Fruit fly (Drosophila melanogaster) whole organism, embryonic: ENCODE data around the gene CSN6.

Source experiments
- B-H1 ChIP-seq: fragments of 200-800 bp; sonication (Bioruptor generic); IDR thresholded peaks from 3 replicates; pipeline ENCODE4 v1.3.6; 2022; ENCODE audit warnings: missing biosample characterization, missing genetic modification characterization
- Bteb2 ChIP-seq: fragments of 200-800 bp; sonication (Bioruptor generic); optimal IDR thresholded peaks from 2 replicates; lab custom pipeline; 2016; ENCODE audit warnings: missing biosample characterization, missing genetic modification characterization
- CG10267 ChIP-seq: fragments of 200-800 bp; sonication (Bioruptor generic); optimal IDR thresholded peaks from 2 replicates; lab custom pipeline; 2018; ENCODE audit warnings: missing biosample characterization, mild to moderate bottlenecking, missing genetic modification characterization, moderate library complexity
- CG11398 ChIP-seq: fragments of 200-800 bp; sonication (Bioruptor generic); optimal IDR thresholded peaks from 2 replicates; lab custom pipeline; 2016; ENCODE audit warnings: missing biosample characterization, missing genetic modification characterization
- CG12299 ChIP-seq: fragments of 200-800 bp; sonication (Bioruptor generic); optimal IDR thresholded peaks from 2 replicates; lab custom pipeline; 2018; ENCODE audit warnings: missing biosample characterization, mild to moderate bottlenecking, missing genetic modification characterization
- CG1233 ChIP-seq: fragments of 200-800 bp; sonication (Bioruptor generic); optimal IDR thresholded peaks from 4 replicates; lab custom pipeline; 2018; ENCODE audit warnings: missing biosample characterization, mild to moderate bottlenecking, missing genetic modification characterization
- CG13287 ChIP-seq: fragments of 200-800 bp; sonication (Bioruptor generic); IDR thresholded peaks from 2 replicates; pipeline ENCODE4 v1.3.6; 2022; ENCODE audit warnings: missing biosample characterization, missing genetic modification characterization; ENCODE audit not compliant: partially characterized antibody
- CG13775 ChIP-seq: fragments of 200-800 bp; sonication (Bioruptor generic); optimal IDR thresholded peaks from 3 replicates; lab custom pipeline; 2017; ENCODE audit warnings: missing biosample characterization, mild to moderate bottlenecking, missing genetic modification characterization
- CG15073 ChIP-seq: fragments of 200-800 bp; sonication (Bioruptor generic); optimal IDR thresholded peaks from 2 replicates; lab custom pipeline; 2016; ENCODE audit warnings: missing biosample characterization, missing genetic modification characterization
- CG15696 ChIP-seq: fragments of 200-800 bp; sonication (Bioruptor generic); optimal IDR thresholded peaks from 2 replicates; lab custom pipeline; 2019; ENCODE audit warnings: missing biosample characterization, mild to moderate bottlenecking, missing genetic modification characterization, moderate library complexity
- CG1647 ChIP-seq: fragments of 200-800 bp; sonication (Bioruptor generic); optimal IDR thresholded peaks from 3 replicates; lab custom pipeline; 2016; ENCODE audit warnings: missing biosample characterization, missing genetic modification characterization
- CG18262 ChIP-seq: fragments of 200-800 bp; optimal IDR thresholded peaks from 3 replicates; lab custom pipeline; 2019; ENCODE audit warnings: missing biosample characterization, mild to moderate bottlenecking, missing genetic modification characterization, moderate library complexity
- CG18599 ChIP-seq: fragments of 200-800 bp; sonication (Bioruptor generic); optimal IDR thresholded peaks from 3 replicates; lab custom pipeline; 2017; ENCODE audit warnings: missing biosample characterization, missing genetic modification characterization, mild to moderate bottlenecking, moderate library complexity, missing genetic modification reagents
- CG2875 ChIP-seq: fragments of 200-800 bp; sonication (Bioruptor generic); optimal IDR thresholded peaks from 2 replicates; lab custom pipeline; 2017; ENCODE audit warnings: missing biosample characterization, mild to moderate bottlenecking, missing genetic modification characterization, missing genetic modification reagents
- CG3065 ChIP-seq: fragments of 200-800 bp; sonication (Bioruptor generic); optimal IDR thresholded peaks from 2 replicates; lab custom pipeline; 2016; ENCODE audit warnings: missing biosample characterization, missing genetic modification characterization
- CG3847 ChIP-seq: fragments of 200-800 bp; sonication (Bioruptor generic); IDR thresholded peaks from 2 replicates; pipeline ENCODE4 v1.3.6; 2022; ENCODE audit warnings: missing biosample characterization, missing genetic modification characterization
- CG42726 ChIP-seq: fragments of 200-800 bp; sonication (Bioruptor generic); IDR thresholded peaks from 2 replicates; pipeline ENCODE4 v1.3.6; 2022; ENCODE audit warnings: missing biosample characterization, missing genetic modification characterization; ENCODE audit not compliant: partially characterized antibody
- CG4360 ChIP-seq: fragments of 200-800 bp; sonication (Bioruptor generic); IDR thresholded peaks from 2 replicates; pipeline ENCODE4 v1.3.6; 2022; ENCODE audit warnings: missing biosample characterization, missing genetic modification characterization
- CG4424 ChIP-seq: fragments of 200-800 bp; sonication (Bioruptor generic); optimal IDR thresholded peaks from 3 replicates; lab custom pipeline; 2016; ENCODE audit warnings: missing biosample characterization, missing genetic modification characterization
- CG4854 ChIP-seq: fragments of 200-800 bp; sonication (Bioruptor generic); optimal IDR thresholded peaks from 2 replicates; lab custom pipeline; 2016; ENCODE audit warnings: missing biosample characterization, missing genetic modification characterization, inconsistent platforms
- CG5180 ChIP-seq: fragments of 200-800 bp; sonication (Bioruptor generic); optimal IDR thresholded peaks from 3 replicates; lab custom pipeline; 2017; ENCODE audit warnings: missing biosample characterization, missing genetic modification characterization, mild to moderate bottlenecking, moderate library complexity, missing genetic modification reagents
- CG6654 ChIP-seq: fragments of 200-800 bp; sonication (Bioruptor generic); optimal IDR thresholded peaks from 2 replicates; lab custom pipeline; 2017; ENCODE audit warnings: missing biosample characterization, mild to moderate bottlenecking, missing genetic modification characterization
- CG6854 ChIP-seq: fragments of 200-800 bp; sonication (Bioruptor generic); optimal IDR thresholded peaks from 3 replicates; lab custom pipeline; 2017; ENCODE audit warnings: missing biosample characterization, mild to moderate bottlenecking, missing genetic modification characterization
- CG7839 ChIP-seq: fragments of 200-800 bp; sonication (Bioruptor generic); optimal IDR thresholded peaks from 3 replicates; lab custom pipeline; 2018; ENCODE audit warnings: missing biosample characterization, mild to moderate bottlenecking, missing genetic modification characterization, moderate library complexity
- CG8359 ChIP-seq: fragments of 200-800 bp; sonication (Bioruptor generic); optimal IDR thresholded peaks from 2 replicates; lab custom pipeline; 2017; ENCODE audit warnings: missing biosample characterization, mild to moderate bottlenecking, missing genetic modification characterization, borderline replicate concordance
- CG9876 ChIP-seq: fragments of 200-800 bp; sonication (Bioruptor generic); optimal IDR thresholded peaks from 2 replicates; lab custom pipeline; 2016; ENCODE audit warnings: missing biosample characterization, missing genetic modification characterization
- CrebB ChIP-seq: fragments of 200-800 bp; sonication (Bioruptor generic); optimal IDR thresholded peaks from 3 replicates; lab custom pipeline; 2018; ENCODE audit warnings: missing biosample characterization, mild to moderate bottlenecking, missing genetic modification characterization
- Dip2 ChIP-seq: fragments of 200-800 bp; sonication (Bioruptor generic); IDR thresholded peaks from 2 replicates; pipeline ENCODE4 v1.3.6; 2022; ENCODE audit warnings: missing biosample characterization, missing genetic modification characterization
- Drgx ChIP-seq: fragments of 200-800 bp; sonication (Bioruptor generic); IDR thresholded peaks from 2 replicates; pipeline ENCODE4 v1.3.6; 2022; ENCODE audit warnings: missing biosample characterization, missing genetic modification characterization
- Elba2 ChIP-seq: fragments of 200-800 bp; sonication (Bioruptor generic); optimal IDR thresholded peaks from 3 replicates; lab custom pipeline; 2016; ENCODE audit warnings: missing biosample characterization, missing genetic modification characterization
- Fer3 ChIP-seq: fragments of 200-800 bp; sonication (Bioruptor generic); optimal IDR thresholded peaks from 2 replicates; lab custom pipeline; 2018; ENCODE audit warnings: missing biosample characterization, mild to moderate bottlenecking, missing genetic modification characterization, moderate library complexity
- Lpt ChIP-seq: fragments of >200 bp; optimal IDR thresholded peaks from 2 replicates; lab custom pipeline; 2018; ENCODE audit warnings: missing biosample characterization, missing genetic modification characterization
- Med ChIP-seq: fragments of 200-800 bp; sonication (Bioruptor generic); peaks from one replicate; lab custom pipeline; 2016; ENCODE audit warnings: missing biosample characterization, missing genetic modification characterization, mild to moderate bottlenecking, inconsistent platforms, moderate library complexity
- Nf-YA ChIP-seq: fragments of 200-800 bp; sonication (Bioruptor generic); IDR thresholded peaks from 2 replicates; pipeline ENCODE4 v1.3.6; 2022; ENCODE audit warnings: missing biosample characterization, missing genetic modification characterization
- amos ChIP-seq: fragments of 200-800 bp; sonication (Bioruptor generic); IDR thresholded peaks from 2 replicates; pipeline ENCODE4 v1.3.6; 2022; ENCODE audit warnings: missing biosample characterization, missing genetic modification characterization; ENCODE audit not compliant: partially characterized antibody
- bcd ChIP-seq: fragments of 200-800 bp; sonication (Bioruptor generic); optimal IDR thresholded peaks from 2 replicates; lab custom pipeline; 2017; ENCODE audit warnings: missing biosample characterization, mild to moderate bottlenecking, missing genetic modification characterization
- cg ChIP-seq: fragments of 200-800 bp; sonication (Bioruptor generic); optimal IDR thresholded peaks from 3 replicates; lab custom pipeline; 2019; ENCODE audit warnings: missing biosample characterization, mild to moderate bottlenecking, missing genetic modification characterization, moderate library complexity
- croc ChIP-seq: fragments of 200-800 bp; sonication (Bioruptor generic); conservative IDR thresholded peaks from 3 replicates; pipeline ENCODE4 v1.3.6; 2022; ENCODE audit warnings: missing biosample characterization, missing genetic modification characterization
- dpn ChIP-seq, 2 experiments: fragments of 200-800 bp; sonication (Bioruptor generic); optimal IDR thresholded peaks; 3 replicates each; lab custom pipeline; 2016; ENCODE audit warnings: missing biosample characterization in 2 of 2, missing genetic modification characterization in 2 of 2
- dysf ChIP-seq: fragments of 200-800 bp; sonication (Bioruptor generic); IDR thresholded peaks from 3 replicates; pipeline ENCODE4 v1.3.6; 2022; ENCODE audit warnings: missing biosample characterization, missing genetic modification characterization
- ftz-f1 ChIP-seq: fragments of 200-800 bp; sonication (Bioruptor generic); optimal IDR thresholded peaks from 2 replicates; lab custom pipeline; 2016; ENCODE audit warnings: missing biosample characterization, missing genetic modification characterization
- gt ChIP-seq: fragments of 200-800 bp; sonication (Bioruptor generic); IDR thresholded peaks from 2 replicates; pipeline ENCODE4 v1.3.6; 2022; ENCODE audit warnings: missing biosample characterization, missing genetic modification characterization
- hbn ChIP-seq: fragments of 200-800 bp; sonication (Bioruptor generic); IDR thresholded peaks from 2 replicates; pipeline ENCODE4 v1.3.6; 2022; ENCODE audit warnings: missing biosample characterization, missing genetic modification characterization; ENCODE audit not compliant: partially characterized antibody
- p53 ChIP-seq: fragments of 200-800 bp; sonication (Bioruptor generic); optimal IDR thresholded peaks from 2 replicates; lab custom pipeline; 2016; ENCODE audit warnings: missing biosample characterization, missing genetic modification characterization
- pb ChIP-seq: fragments of 200-800 bp; sonication (Bioruptor generic); optimal IDR thresholded peaks from 3 replicates; lab custom pipeline; 2016; ENCODE audit warnings: missing biosample characterization, missing genetic modification characterization
- ranshi ChIP-seq: fragments of 200-800 bp; sonication (Bioruptor generic); IDR thresholded peaks from 2 replicates; pipeline ENCODE4 v1.3.6; 2022; ENCODE audit warnings: missing biosample characterization, missing genetic modification characterization
- shn ChIP-seq: fragments of 200-800 bp; sonication (Bioruptor generic); optimal IDR thresholded peaks from 3 replicates; lab custom pipeline; 2016; ENCODE audit warnings: missing biosample characterization, missing genetic modification characterization
- sna ChIP-seq: fragments of 200-800 bp; sonication (Bioruptor generic); IDR thresholded peaks from 2 replicates; pipeline ENCODE4 v1.3.6; 2022; ENCODE audit warnings: missing biosample characterization, missing genetic modification characterization; ENCODE audit not compliant: partially characterized antibody
- ttk ChIP-seq: fragments of 200-800 bp; sonication (Bioruptor generic); IDR thresholded peaks from 2 replicates; pipeline ENCODE4 v2.1.2; 2022; ENCODE audit warnings: missing biosample characterization, missing genetic modification characterization
- z ChIP-seq: fragments of 200-800 bp; sonication (Bioruptor generic); IDR thresholded peaks from 3 replicates; pipeline ENCODE4 v1.3.6; 2022; ENCODE audit warnings: missing biosample characterization, missing genetic modification characterization

Gene CSN6

dm6 chr3R:22597344-22597954, 16.9 kb downstream of the CSN6 start (continued):
- TF ChIP-seq dysf (GFP tag; lab: Robert Waterston, UW) = peak; percentile 81
- no peak for TF ChIP-seq CG7839 (tag; lab: Kevin White, UChicago)
- TF ChIP-seq hbn (GFP tag; lab: Robert Waterston, UW) = no peak
- TF ChIP-seq CrebB (tag; lab: Kevin White, UChicago) = peak; percentile 11
- TF ChIP-seq CG18262 = no peak
- TF ChIP-seq Elba2 = no peak
- peak; percentile 44; the same call in 1 of the 2 replicates for TF ChIP-seq Nf-YA (GFP tag; lab: Robert Waterston, UW)
- TF ChIP-seq CG15073 = no peak
- TF ChIP-seq CG8359 = no peak
- TF ChIP-seq CG5180 = no peak
- TF ChIP-seq Lpt (GFP tag; lab: Kevin White, UChicago) = no peak
- TF ChIP-seq croc (GFP tag; lab: Robert Waterston, UW) = peak; percentile 74
- no peak for TF ChIP-seq CG10267 (tag; lab: Kevin White, UChicago)
- no peak for TF ChIP-seq CG1647 (GFP tag; lab: Kevin White, UChicago)
- TF ChIP-seq cg = peak; percentile 26
- TF ChIP-seq Fer3 (tag; lab: Kevin White, UChicago) = no peak
- TF ChIP-seq Drgx = peak; percentile 81
- no peak for TF ChIP-seq CG4424 (GFP tag; lab: Kevin White, UChicago)
- peak; percentile 93 for TF ChIP-seq Med (GFP tag; lab: Kevin White, UChicago)
- no peak for TF ChIP-seq z
- TF ChIP-seq ftz-f1 = no peak
- TF ChIP-seq p53 (GFP tag; lab: Kevin White, UChicago) = peak; percentile 24
- TF ChIP-seq CG11398 = no peak
- peak; percentile 3 for TF ChIP-seq CG3065
- TF ChIP-seq CG9876 = peak; percentile 31
- TF ChIP-seq CG4854 = no peak
- TF ChIP-seq CG13287 (GFP tag; lab: Robert Waterston, UW) = no peak
- TF ChIP-seq CG1233 = no peak
- TF ChIP-seq shn (GFP tag; lab: Kevin White, UChicago) = peak; percentile 35
- TF ChIP-seq CG4360 (GFP tag; lab: Robert Waterston, UW) = peak; percentile 32; the same call in 1 of the 2 replicates
- peak; percentile 71 for TF ChIP-seq CG18599 (GFP tag; lab: Kevin White, UChicago)
- TF ChIP-seq CG12299 (tag; lab: Kevin White, UChicago) = peak; percentile 28
- TF ChIP-seq gt (GFP tag; lab: Robert Waterston, UW) = peak; percentile 31; the same call in 1 of the 2 replicates
- TF ChIP-seq CG13775 (GFP tag; lab: Kevin White, UChicago) = peak; percentile 7
- TF ChIP-seq ranshi = peak; percentile 83
- TF ChIP-seq amos (GFP tag; lab: Robert Waterston, UW) = no peak
- no peak for TF ChIP-seq Bteb2 (GFP tag; lab: Kevin White, UChicago)
- no peak for TF ChIP-seq bcd (GFP tag; lab: Kevin White, UChicago)
- TF ChIP-seq B-H1 (GFP tag; lab: Robert Waterston, UW) = peak; percentile 78
- peak; percentile 59 for TF ChIP-seq CG3847 (GFP tag; lab: Robert Waterston, UW)
- no peak for TF ChIP-seq CG6654 (GFP tag; lab: Kevin White, UChicago)
- TF ChIP-seq dpn (GFP tag; optimal IDR thresholded peaks at IDR 0.05; lab: Kevin White, UChicago) = peak in 1 of 2 experiments; percentile 52
- peak; percentile 87 for TF ChIP-seq ttk (GFP tag; lab: Robert Waterston, UW)
- no peak for TF ChIP-seq Dip2 (GFP tag; lab: Robert Waterston, UW)
- peak; percentile 65 for TF ChIP-seq CG2875 (GFP tag; lab: Kevin White, UChicago)
- TF ChIP-seq pb (GFP tag; lab: Kevin White, UChicago) = peak; percentile 53
- TF ChIP-seq CG42726 (GFP tag; lab: Robert Waterston, UW) = no peak
- no peak for TF ChIP-seq CG15696
- TF ChIP-seq sna (GFP tag; lab: Robert Waterston, UW) = no peak
- no peak for TF ChIP-seq CG6854
